Fruit fly (Drosophila melanogaster) whole organism, adult: Measurements from ENCODE around the gene CG9483.

Experiments
- CG11617 ChIP-seq: fragments of 200-800 bp; sonication (Bioruptor generic); optimal IDR thresholded peaks from 2 replicates; lab custom pipeline; 2017; ENCODE audit warnings: mild to moderate bottlenecking, missing biosample characterization, missing genetic modification reagents, missing genetic modification characterization
- CG12768 ChIP-seq: fragments of 200-800 bp; sonication (Bioruptor generic); optimal IDR thresholded peaks from 2 replicates; lab custom pipeline; 2017; ENCODE audit warnings: missing biosample characterization, missing genetic modification characterization, mild to moderate bottlenecking, moderate library complexity, missing genetic modification reagents
- CG14711 ChIP-seq: fragments of 200-800 bp; sonication (Bioruptor generic); optimal IDR thresholded peaks from 2 replicates; lab custom pipeline; 2018; ENCODE audit warnings: missing biosample characterization, mild to moderate bottlenecking, missing genetic modification characterization, moderate library complexity
- CG1620 ChIP-seq: fragments of 200-800 bp; sonication (Bioruptor generic); optimal IDR thresholded peaks from 2 replicates; lab custom pipeline; 2016; ENCODE audit warnings: missing biosample characterization, missing genetic modification characterization
- CG33017 ChIP-seq: fragments of 200-800 bp; sonication (Bioruptor generic); optimal IDR thresholded peaks from 2 replicates; lab custom pipeline; 2018; ENCODE audit warnings: missing biosample characterization, mild to moderate bottlenecking, missing genetic modification characterization, moderate library complexity
- CG5204 ChIP-seq: fragments of 200-800 bp; sonication (Bioruptor generic); optimal IDR thresholded peaks from 2 replicates; lab custom pipeline; 2016; ENCODE audit warnings: missing biosample characterization, missing genetic modification characterization
- CG7045 ChIP-seq: fragments of 200-800 bp; sonication (Bioruptor generic); optimal IDR thresholded peaks from 2 replicates; lab custom pipeline; 2017; ENCODE audit warnings: missing biosample characterization, mild to moderate bottlenecking, missing genetic modification characterization
- CG7101 ChIP-seq: fragments of 200-800 bp; sonication (Bioruptor generic); optimal IDR thresholded peaks from 2 replicates; lab custom pipeline; 2018; ENCODE audit warnings: missing biosample characterization, mild to moderate bottlenecking, missing genetic modification characterization, moderate library complexity
- Clk ChIP-seq: fragments of 200-800 bp; sonication (Bioruptor generic); optimal IDR thresholded peaks from 2 replicates; lab custom pipeline; 2017; ENCODE audit warnings: missing biosample characterization, missing genetic modification characterization
- Crg-1 ChIP-seq: fragments of 200-800 bp; sonication (Bioruptor generic); optimal IDR thresholded peaks from 2 replicates; lab custom pipeline; 2016; ENCODE audit warnings: missing biosample characterization, missing genetic modification characterization
- Hr96 ChIP-seq: fragments of 200-800 bp; sonication (Bioruptor generic); optimal IDR thresholded peaks from 2 replicates; lab custom pipeline; 2016; ENCODE audit warnings: missing biosample characterization, missing genetic modification characterization
- Mnt ChIP-seq: fragments of 200-800 bp; sonication (Bioruptor generic); optimal IDR thresholded peaks from 2 replicates; lab custom pipeline; 2016; ENCODE audit warnings: missing biosample characterization, mild to moderate bottlenecking, missing genetic modification characterization
- bab1 ChIP-seq: fragments of 200-800 bp; sonication (Bioruptor generic); optimal IDR thresholded peaks from 3 replicates; lab custom pipeline; 2019; ENCODE audit warnings: missing biosample characterization, mild to moderate bottlenecking, missing genetic modification characterization, moderate library complexity
- cic ChIP-seq: fragments of 200-800 bp; sonication (Bioruptor generic); optimal IDR thresholded peaks from 2 replicates; lab custom pipeline; 2017; ENCODE audit warnings: missing biosample characterization, mild to moderate bottlenecking, missing genetic modification characterization, moderate library complexity
- cnc ChIP-seq, 2 experiments: fragments of >200 bp; optimal IDR thresholded peaks; 2 replicates each; lab custom pipeline; 2017
- kay ChIP-seq: fragments of 200-800 bp; sonication (Bioruptor generic); peaks from one replicate; lab custom pipeline; 2016; ENCODE audit warnings: missing biosample characterization, missing genetic modification characterization, borderline replicate concordance
- ovo ChIP-seq: fragments of 200-800 bp; sonication (Bioruptor generic); optimal IDR thresholded peaks from 2 replicates; lab custom pipeline; 2016; ENCODE audit warnings: missing biosample characterization, missing genetic modification characterization
- pad ChIP-seq: fragments of 200-800 bp; sonication (Bioruptor generic); optimal IDR thresholded peaks from 3 replicates; lab custom pipeline; 2017; ENCODE audit warnings: missing biosample characterization, missing genetic modification characterization, mild to moderate bottlenecking, moderate library complexity, missing genetic modification reagents
- tj ChIP-seq: fragments of 200-800 bp; sonication (Bioruptor generic); optimal IDR thresholded peaks from 3 replicates; lab custom pipeline; 2017; ENCODE audit warnings: missing biosample characterization, mild to moderate bottlenecking, missing genetic modification characterization, moderate library complexity
- toe ChIP-seq: fragments of 200-800 bp; sonication (Bioruptor generic); optimal IDR thresholded peaks from 2 replicates; lab custom pipeline; 2016; ENCODE audit warnings: missing biosample characterization, missing genetic modification characterization

Gene CG9483

DNA sequence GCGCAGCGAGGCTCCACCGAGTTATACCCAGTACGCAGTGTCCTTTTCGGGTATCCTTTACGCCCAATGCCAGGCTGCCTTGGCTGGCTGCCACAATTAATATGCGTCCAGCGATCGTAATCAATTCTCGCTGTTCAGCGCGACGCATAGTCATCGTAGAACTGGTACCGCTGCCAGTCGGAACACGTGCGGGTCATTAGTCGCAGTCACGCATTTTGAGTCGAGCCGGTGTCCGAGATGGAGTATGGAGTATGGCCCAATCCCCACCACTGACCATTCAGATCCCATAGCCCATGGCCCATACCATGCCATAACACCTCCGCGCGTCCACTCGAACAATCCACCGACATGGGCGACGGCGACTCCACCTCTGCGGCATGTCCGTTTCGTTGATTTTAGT is 8.8 kb upstream of the CG9483 start:
- TF ChIP-seq CG5204 (GFP tag; lab: Kevin White, UChicago): no peak
- no peak for TF ChIP-seq Mnt (GFP tag; lab: Kevin White, UChicago)
- TF ChIP-seq cic (GFP tag; lab: Kevin White, UChicago): no peak
- TF ChIP-seq ovo (GFP tag; lab: Kevin White, UChicago): no peak
- TF ChIP-seq CG11617 (GFP tag; lab: Kevin White, UChicago): no peak
- TF ChIP-seq CG7101: no peak
- TF ChIP-seq Hr96 (GFP tag; lab: Kevin White, UChicago): no peak
- TF ChIP-seq toe (GFP tag; lab: Kevin White, UChicago): no peak
- TF ChIP-seq Clk (GFP tag; lab: Kevin White, UChicago): no peak
- no peak for TF ChIP-seq CG1620 (GFP tag; lab: Kevin White, UChicago)
- no peak for TF ChIP-seq CG14711
- TF ChIP-seq CG7045: no peak
- no peak for TF ChIP-seq Crg-1
- TF ChIP-seq CG12768 (GFP tag; lab: Kevin White, UChicago): no peak
- no peak for TF ChIP-seq tj (GFP tag; lab: Kevin White, UChicago)
- no peak for TF ChIP-seq kay (GFP tag; lab: Kevin White, UChicago)
- TF ChIP-seq pad (GFP tag; lab: Kevin White, UChicago): no peak

dm6 chr2L:8859839-8860238 is 6.7 kb upstream of the CG9483 start:
- TF ChIP-seq bab1 (GFP tag; lab: Kevin White, UChicago) (no peak), Mnt (GFP tag; lab: Kevin White, UChicago) (no peak), CG1620 (GFP tag; lab: Kevin White, UChicago) (no peak), Hr96 (GFP tag; lab: Kevin White, UChicago) (no peak), CG33017 (tag; lab: Kevin White, UChicago) (no peak), cic (GFP tag; lab: Kevin White, UChicago) (no peak), toe (GFP tag; lab: Kevin White, UChicago) (no peak), CG7101 (no peak), CG5204 (GFP tag; lab: Kevin White, UChicago) (no peak)

- no peak for TF ChIP-seq CG5204 (GFP tag; lab: Kevin White, UChicago)
- no peak for TF ChIP-seq Hr96 (GFP tag; lab: Kevin White, UChicago)
- no peak for TF ChIP-seq Crg-1
These were observed 5.8 kb upstream of the CG9483 start for dm6 chr2L:8860767-8861166.

DNA sequence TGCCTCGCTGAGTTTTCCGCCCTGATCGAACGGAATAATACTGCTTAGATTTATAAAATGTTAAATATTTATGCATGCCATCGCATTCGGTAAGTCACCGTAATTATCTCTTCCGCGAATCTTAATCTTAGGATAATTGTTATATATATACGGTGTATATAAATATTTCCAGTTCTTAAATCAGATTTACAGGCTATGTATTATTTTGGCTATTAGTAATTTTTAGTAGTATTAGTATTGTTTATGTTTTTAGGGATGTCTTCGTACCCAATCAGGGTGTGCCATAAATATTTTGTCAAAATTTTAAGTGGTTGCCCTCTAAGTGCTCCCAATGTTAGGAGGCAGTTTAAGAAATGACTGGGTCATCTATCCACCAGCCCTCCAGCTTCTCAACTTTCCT is 4.1 kb upstream of the CG9483 start, which contains the start of gene CG32986:
Gene CG32986 (plus strand): TSS at position 301 of the 400 bp plus-strand sequence.
- TF ChIP-seq kay (GFP tag; lab: Kevin White, UChicago) (no peak), cic (GFP tag; lab: Kevin White, UChicago) (no peak), CG12768 (GFP tag; lab: Kevin White, UChicago) (no peak), tj (GFP tag; lab: Kevin White, UChicago) (no peak), bab1 (GFP tag; lab: Kevin White, UChicago) (no peak), CG1620 (GFP tag; lab: Kevin White, UChicago) (no peak), CG7101 (no peak), Crg-1 (no peak), CG11617 (GFP tag; lab: Kevin White, UChicago) (no peak), Clk (GFP tag; lab: Kevin White, UChicago) (no peak), Hr96 (GFP tag; lab: Kevin White, UChicago) (no peak), CG33017 (tag; lab: Kevin White, UChicago) (no peak), CG14711 (no peak), ovo (GFP tag; lab: Kevin White, UChicago) (no peak), CG7045 (no peak), CG5204 (GFP tag; lab: Kevin White, UChicago) (no peak), toe (GFP tag; lab: Kevin White, UChicago) (no peak)

dm6 chr2L:8863511-8863910 is 3.1 kb upstream of the CG9483 start, which contains the start of gene CG32987:
CG32987 (plus strand) TSS chr2L:8863811.
- TF ChIP-seq Mnt (GFP tag; lab: Kevin White, UChicago) (no peak), CG7101 (no peak)

- TF ChIP-seq cnc (optimal IDR thresholded peaks at IDR 0.05; lab: Kevin White, UChicago) (no peak), toe (GFP tag; lab: Kevin White, UChicago) (no peak), Clk (GFP tag; lab: Kevin White, UChicago) (no peak), Mnt (GFP tag; lab: Kevin White, UChicago) (no peak), tj (GFP tag; lab: Kevin White, UChicago) (no peak), Hr96 (GFP tag; lab: Kevin White, UChicago) (no peak), cic (GFP tag; lab: Kevin White, UChicago) (no peak), CG12768 (GFP tag; lab: Kevin White, UChicago) (no peak)
These were observed 2.0 kb upstream of the CG9483 start, which contains the start of gene CG32988 for dm6 chr2L:8864564-8864963. CG32988 (plus strand) TSS chr2L:8864864.

DNA sequence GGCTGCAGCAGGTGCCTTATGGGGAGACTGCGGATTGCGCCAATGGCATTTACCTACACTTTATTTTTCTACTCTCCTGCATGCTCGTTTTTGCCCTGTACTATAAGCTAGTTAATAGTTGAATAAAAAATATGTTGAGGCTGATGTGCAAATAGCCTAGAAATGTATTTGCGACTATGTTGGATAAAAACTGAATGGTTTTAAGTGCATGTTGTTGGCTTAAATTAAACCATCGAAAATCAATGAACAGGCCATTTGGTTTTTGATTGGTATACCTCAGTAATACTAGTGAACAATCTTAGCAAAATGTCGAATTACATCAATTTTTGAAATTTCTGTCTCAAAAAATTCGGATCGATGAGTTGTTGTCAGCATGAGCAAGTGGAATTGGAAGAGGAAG is 1.0 kb upstream of the CG9483 start, which contains the start of gene CG32983:
Gene CG32983 (plus strand): TSS at position 301 of the 400 bp plus-strand sequence.
- TF ChIP-seq Mnt (GFP tag; lab: Kevin White, UChicago): no peak
- TF ChIP-seq CG11617 (GFP tag; lab: Kevin White, UChicago): no peak
- TF ChIP-seq pad (GFP tag; lab: Kevin White, UChicago): no peak
- no peak for TF ChIP-seq CG33017 (tag; lab: Kevin White, UChicago)
- no peak for TF ChIP-seq ovo (GFP tag; lab: Kevin White, UChicago)
- TF ChIP-seq CG1620 (GFP tag; lab: Kevin White, UChicago): no peak
- TF ChIP-seq CG7045: no peak
- no peak for TF ChIP-seq kay (GFP tag; lab: Kevin White, UChicago)
